Worm (Caenorhabditis elegans) whole organism, L3 larva: ENCODE data around the gene grl-29.
"Not testable (repeated sequence)": the region's sequence is repeated elsewhere in the genome, so short reads cannot be mapped to it uniquely, and the experiment has no call there.

Source experiments
- elt-1 ChIP-seq: fragments of 150-350 bp; optimal IDR thresholded peaks from 2 replicates; lab custom pipeline; 2014; ENCODE audit warnings: missing biosample characterization, missing genetic modification characterization
- fkh-10 ChIP-seq: sonication (generic microtip); optimal IDR thresholded peaks from 2 replicates; lab custom pipeline; 2017; ENCODE audit warnings: missing biosample characterization, missing genetic modification reagents, missing genetic modification characterization
- nhr-11 ChIP-seq: fragments of 150-350 bp; optimal IDR thresholded peaks from 2 replicates; lab custom pipeline; 2014; ENCODE audit warnings: missing biosample characterization, missing genetic modification characterization
- nhr-77 ChIP-seq: fragments of 150-350 bp; optimal IDR thresholded peaks from 2 replicates; lab custom pipeline; 2014; ENCODE audit warnings: missing biosample characterization, missing genetic modification characterization

ce11 chrV:3570695-3571094, 15.7 kb upstream of the grl-29 start, which contains the start of gene F40C5.2:
- not testable (repeated sequence) for TF ChIP-seq nhr-77 (tag; lab: Kevin White, UChicago); elt-1; nhr-11 (tag; lab: Kevin White, UChicago); fkh-10 (GFP tag; lab: Kevin White, UChicago)
